Worm (Caenorhabditis elegans): Measurements from ENCODE around the gene ZK1127.3.
A peak's percentile ranks its signal among the peaks of the same experiment; 100 is the strongest.

ce11 chrII:7022370-7023001 is 32.6 kb upstream of the ZK1127.3 start, which contains the start of the genes lst-6 and lst-5:
- TF ChIP-seq mdl-1 (tag; optimal IDR thresholded peaks at IDR 0.05) (peak in 1 of 2 experiments; percentile 34), skn-1 (tag; optimal IDR thresholded peaks at IDR 0.05) (no peak), ZK546.5 (tag; optimal IDR thresholded peaks at IDR 0.05) (no peak), mep-1 (tag; optimal IDR thresholded peaks at IDR 0.05) (peak; percentile 73), ces-1 (GFP tag; optimal IDR thresholded peaks at IDR 0.05) (no peak), snpc-4 (tag; optimal IDR thresholded peaks at IDR 0.05) (no peak), Y48G9A.11 (GFP tag; IDR thresholded peaks at IDR 0.05) (no peak), R02D3.7 (tag; optimal IDR thresholded peaks at IDR 0.05) (no peak), pha-4 (GFP tag; IDR thresholded peaks at IDR 0.05) (no peak), pha-4 (tag; optimal IDR thresholded peaks at IDR 0.05) (no peak), tra-1 (GFP tag; IDR thresholded peaks at IDR 0.05) (no peak), lir-3 (tag; optimal IDR thresholded peaks at IDR 0.05) (no peak)
